Fruit fly (Drosophila melanogaster) whole organism, embryonic: ENCODE results near the gene RacGAP84C.

Experiments used
- Atf-2 ChIP-seq: fragments of 200-800 bp; sonication (Bioruptor generic); optimal IDR thresholded peaks from 2 replicates; lab custom pipeline; 2016; ENCODE audit warnings: missing biosample characterization, missing genetic modification characterization
- Atf6 ChIP-seq: fragments of 200-800 bp; sonication (Bioruptor generic); IDR thresholded peaks from 2 replicates; pipeline ENCODE4 v1.3.6; 2022; ENCODE audit warnings: missing biosample characterization, missing genetic modification characterization
- Awh ChIP-seq: fragments of 200-800 bp; sonication (Bioruptor generic); IDR thresholded peaks from 2 replicates; pipeline ENCODE4, ENCODE4 v1.3.6; 2022; ENCODE audit warnings: missing biosample characterization, missing genetic modification characterization
- CG11085 ChIP-seq: fragments of 200-800 bp; sonication (Bioruptor generic); IDR thresholded peaks from 2 replicates; pipeline ENCODE4 v1.3.6; 2022; ENCODE audit warnings: missing biosample characterization, missing genetic modification characterization
- CG11093 ChIP-seq: fragments of 200-800 bp; sonication (Bioruptor generic); IDR thresholded peaks from 3 replicates; pipeline ENCODE4 v1.3.6; 2022; ENCODE audit warnings: missing biosample characterization, missing genetic modification characterization
- CG11504 ChIP-seq: fragments of 200-800 bp; sonication (Bioruptor generic); optimal IDR thresholded peaks from 3 replicates; lab custom pipeline; 2019; ENCODE audit warnings: missing biosample characterization, mild to moderate bottlenecking, missing genetic modification characterization, moderate library complexity
- CG12071 ChIP-seq: fragments of 200-800 bp; sonication (Bioruptor generic); optimal IDR thresholded peaks from 3 replicates; lab custom pipeline; 2018; ENCODE audit warnings: missing biosample characterization, mild to moderate bottlenecking, missing genetic modification characterization
- CG12155 ChIP-seq: fragments of 200-800 bp; sonication (Bioruptor generic); optimal IDR thresholded peaks from 3 replicates; lab custom pipeline; 2016; ENCODE audit warnings: missing biosample characterization, missing genetic modification characterization
- CG12659 ChIP-seq: fragments of 200-800 bp; sonication (Bioruptor generic); optimal IDR thresholded peaks from 3 replicates; lab custom pipeline; 2017; ENCODE audit warnings: mild to moderate bottlenecking, missing biosample characterization, missing genetic modification reagents, missing genetic modification characterization
- CG13894 ChIP-seq: fragments of 200-800 bp; sonication (Bioruptor generic); optimal IDR thresholded peaks from 3 replicates; lab custom pipeline; 2018; ENCODE audit warnings: missing biosample characterization, mild to moderate bottlenecking, missing genetic modification characterization, moderate library complexity
- CG14441 ChIP-seq: fragments of 200-800 bp; sonication (Bioruptor generic); IDR thresholded peaks from 2 replicates; pipeline ENCODE4 v1.3.6; 2022; ENCODE audit warnings: missing biosample characterization, missing genetic modification characterization
- CG16779 ChIP-seq: fragments of 200-800 bp; sonication (Bioruptor generic); IDR thresholded peaks from 2 replicates; pipeline ENCODE4 v1.3.6; 2022; ENCODE audit warnings: missing biosample characterization, missing genetic modification characterization
- CG16813 ChIP-seq: fragments of 200-800 bp; sonication (Bioruptor generic); IDR thresholded peaks from 3 replicates; pipeline ENCODE4 v1.3.6; 2022; ENCODE audit warnings: missing biosample characterization, missing genetic modification characterization; ENCODE audit not compliant: partially characterized antibody
- CG17568 ChIP-seq: fragments of 200-800 bp; sonication (Bioruptor generic); optimal IDR thresholded peaks from 2 replicates; lab custom pipeline; 2018; ENCODE audit warnings: missing biosample characterization, mild to moderate bottlenecking, missing genetic modification characterization, moderate library complexity
- CG18599 ChIP-seq: fragments of 200-800 bp; sonication (Bioruptor generic); optimal IDR thresholded peaks from 3 replicates; lab custom pipeline; 2017; ENCODE audit warnings: missing biosample characterization, missing genetic modification characterization, mild to moderate bottlenecking, moderate library complexity, missing genetic modification reagents
- CG2129 ChIP-seq: fragments of 200-800 bp; sonication (Bioruptor generic); IDR thresholded peaks from 2 replicates; pipeline ENCODE4 v1.3.6; 2022; ENCODE audit warnings: missing biosample characterization, missing genetic modification characterization; ENCODE audit not compliant: partially characterized antibody
- CG3407 ChIP-seq: fragments of 200-800 bp; sonication (Bioruptor generic); optimal IDR thresholded peaks from 2 replicates; lab custom pipeline; 2018; ENCODE audit warnings: missing biosample characterization, mild to moderate bottlenecking, missing genetic modification characterization
- CG4404 ChIP-seq: fragments of 200-800 bp; sonication (Bioruptor generic); IDR thresholded peaks from 2 replicates; pipeline ENCODE4 v1.3.6; 2022; ENCODE audit warnings: missing biosample characterization, missing genetic modification characterization
- CG6654 ChIP-seq: fragments of 200-800 bp; sonication (Bioruptor generic); optimal IDR thresholded peaks from 2 replicates; lab custom pipeline; 2017; ENCODE audit warnings: missing biosample characterization, mild to moderate bottlenecking, missing genetic modification characterization
- CG6813 ChIP-seq: fragments of 200-800 bp; sonication (Bioruptor generic); optimal IDR thresholded peaks from 2 replicates; lab custom pipeline; 2017; ENCODE audit warnings: missing biosample characterization, missing genetic modification characterization, mild to moderate bottlenecking, moderate library complexity, missing genetic modification reagents
- CG8359 ChIP-seq: fragments of 200-800 bp; sonication (Bioruptor generic); optimal IDR thresholded peaks from 2 replicates; lab custom pipeline; 2017; ENCODE audit warnings: missing biosample characterization, mild to moderate bottlenecking, missing genetic modification characterization, borderline replicate concordance
- Eip74EF ChIP-seq, 2 experiments: fragments of 200-800 bp in 1 of 2; fragments of >200 bp in 1 of 2; sonication (Bioruptor generic) in 1 of 2; optimal IDR thresholded peaks; 2 replicates each; lab custom pipeline; 2017 to 2019; ENCODE audit warnings: missing biosample characterization in 2 of 2, missing genetic modification characterization in 2 of 2, mild to moderate bottlenecking in 1 of 2, moderate library complexity in 1 of 2
- Gug ChIP-seq: fragments of 200-800 bp; sonication (Bioruptor generic); IDR thresholded peaks from 4 replicates; pipeline ENCODE4 v1.3.6; 2022; ENCODE audit warnings: missing biosample characterization, missing genetic modification characterization
- HHEX ChIP-seq: fragments of 200-800 bp; sonication (Bioruptor generic); optimal IDR thresholded peaks from 3 replicates; lab custom pipeline; 2017; ENCODE audit warnings: missing biosample characterization, mild to moderate bottlenecking, missing genetic modification characterization, missing genetic modification reagents
- Hey ChIP-seq: fragments of 200-800 bp; sonication (Bioruptor generic); optimal IDR thresholded peaks from 3 replicates; lab custom pipeline; 2018; ENCODE audit warnings: missing biosample characterization, mild to moderate bottlenecking, missing genetic modification characterization
- Hr39 ChIP-seq: fragments of >200 bp; optimal IDR thresholded peaks from 2 replicates; lab custom pipeline; 2017
- MTF-1 ChIP-seq: fragments of 200-800 bp; sonication (Bioruptor generic); optimal IDR thresholded peaks from 2 replicates; lab custom pipeline; 2018; ENCODE audit warnings: missing biosample characterization, mild to moderate bottlenecking, missing genetic modification characterization, borderline replicate concordance
- Max ChIP-seq: fragments of 200-800 bp; sonication (Bioruptor generic); optimal IDR thresholded peaks from 2 replicates; lab custom pipeline; 2016; ENCODE audit warnings: missing biosample characterization, mild to moderate bottlenecking, missing genetic modification characterization
- Meics ChIP-seq: fragments of 200-800 bp; sonication (Bioruptor generic); optimal IDR thresholded peaks from 2 replicates; lab custom pipeline; 2017; ENCODE audit warnings: missing biosample characterization, mild to moderate bottlenecking, missing genetic modification characterization
- Optix ChIP-seq: fragments of 200-800 bp; sonication (Bioruptor generic); IDR thresholded peaks from 3 replicates; pipeline ENCODE4 v1.3.6; 2022; ENCODE audit warnings: missing biosample characterization, missing genetic modification characterization
- Sry-β ChIP-seq: fragments of 200-800 bp; sonication (Bioruptor generic); optimal IDR thresholded peaks from 2 replicates; lab custom pipeline; 2018; ENCODE audit warnings: missing biosample characterization, mild to moderate bottlenecking, missing genetic modification characterization, moderate library complexity
- Sry-δ ChIP-seq: fragments of 200-800 bp; sonication (Bioruptor generic); optimal IDR thresholded peaks from 2 replicates; lab custom pipeline; 2016; ENCODE audit warnings: missing biosample characterization, missing genetic modification characterization
- al ChIP-seq: fragments of 200-800 bp; sonication (Bioruptor generic); IDR thresholded peaks from 2 replicates; pipeline ENCODE4 v1.3.6; 2022; ENCODE audit warnings: missing biosample characterization, missing genetic modification characterization
- aop ChIP-seq: fragments of 200-800 bp; sonication (Bioruptor generic); IDR thresholded peaks from 2 replicates; pipeline ENCODE4 v1.3.6; 2022; ENCODE audit warnings: missing biosample characterization, missing genetic modification characterization
- btn ChIP-seq: fragments of 200-800 bp; sonication (Bioruptor generic); optimal IDR thresholded peaks from 2 replicates; lab custom pipeline; 2016; ENCODE audit warnings: missing biosample characterization, missing genetic modification characterization
- fu2 ChIP-seq: fragments of 200-800 bp; sonication (Bioruptor generic); optimal IDR thresholded peaks from 2 replicates; lab custom pipeline; 2016; ENCODE audit warnings: missing biosample characterization, missing genetic modification characterization
- h ChIP-seq: fragments of >200 bp; optimal IDR thresholded peaks from 2 replicates; lab custom pipeline; 2017
- lbe ChIP-seq: fragments of 200-800 bp; sonication (Bioruptor generic); optimal IDR thresholded peaks from 2 replicates; lab custom pipeline; 2016; ENCODE audit warnings: missing biosample characterization, mild to moderate bottlenecking, missing genetic modification characterization
- lola ChIP-seq, 3 experiments: fragments of >200 bp in 2 of 3; fragments of 200-800 bp in 1 of 3; sonication (Bioruptor generic) in 1 of 3; optimal IDR thresholded peaks; 2 replicates each; lab custom pipeline; 2017 to 2019; ENCODE audit warnings: missing biosample characterization in 3 of 3, missing genetic modification characterization in 3 of 3, mild to moderate bottlenecking in 1 of 3, moderate library complexity in 1 of 3
- mld ChIP-seq: fragments of 200-800 bp; sonication (Bioruptor generic); IDR thresholded peaks from 3 replicates; pipeline ENCODE4 v1.3.6; 2022; ENCODE audit warnings: missing biosample characterization, missing genetic modification characterization; ENCODE audit not compliant: partially characterized antibody
- nom ChIP-seq: fragments of 200-800 bp; sonication (Bioruptor generic); optimal IDR thresholded peaks from 2 replicates; lab custom pipeline; 2017; ENCODE audit warnings: missing biosample characterization, missing genetic modification characterization, mild to moderate bottlenecking, moderate library complexity, missing genetic modification reagents
- prd ChIP-seq, 3 experiments: fragments of >200 bp in 2 of 3; fragments of 200-800 bp in 1 of 3; sonication (Bioruptor generic) in 1 of 3; optimal IDR thresholded peaks in 2 of 3; IDR thresholded peaks in 1 of 3; 2 replicates in 2 of 3; 3 replicates in 1 of 3; pipeline versions ENCODE4 v1.3.6 to Lab custom; 2017 to 2022; ENCODE audit warnings: missing biosample characterization in 1 of 3, missing genetic modification characterization in 1 of 3
- sisA ChIP-seq: fragments of 200-800 bp; sonication (Bioruptor generic); IDR thresholded peaks from 2 replicates; pipeline ENCODE4 v1.3.6; 2022; ENCODE audit warnings: missing biosample characterization, missing genetic modification characterization
- so ChIP-seq: fragments of 200-800 bp; sonication (Bioruptor generic); IDR thresholded peaks from 3 replicates; pipeline ENCODE4 v1.3.6; 2022; ENCODE audit warnings: missing biosample characterization, missing genetic modification characterization
- ssp ChIP-seq: fragments of 200-800 bp; sonication (Bioruptor generic); IDR thresholded peaks from 2 replicates; pipeline ENCODE4 v1.3.6; 2022; ENCODE audit warnings: missing biosample characterization, missing genetic modification characterization
- tap ChIP-seq: fragments of 200-800 bp; optimal IDR thresholded peaks from 3 replicates; lab custom pipeline; 2019; ENCODE audit warnings: missing biosample characterization, mild to moderate bottlenecking, missing genetic modification characterization, moderate library complexity
- tgo ChIP-seq: fragments of 200-800 bp; sonication (Bioruptor generic); IDR thresholded peaks from 3 replicates; pipeline ENCODE4 v1.3.6; 2022; ENCODE audit warnings: missing biosample characterization, missing genetic modification characterization
- tna ChIP-seq: fragments of 200-800 bp; sonication (Bioruptor generic); IDR thresholded peaks from 2 replicates; pipeline ENCODE4 v1.3.6; 2022; ENCODE audit warnings: missing biosample characterization, missing genetic modification characterization; ENCODE audit not compliant: partially characterized antibody
- vvl ChIP-seq: fragments of 200-800 bp; sonication (Bioruptor generic); IDR thresholded peaks from 2 replicates; pipeline ENCODE4 v1.3.6; 2022; ENCODE audit warnings: missing biosample characterization, missing genetic modification characterization
- wek ChIP-seq: fragments of 200-800 bp; sonication (Bioruptor generic); optimal IDR thresholded peaks from 3 replicates; lab custom pipeline; 2018; ENCODE audit warnings: missing biosample characterization, mild to moderate bottlenecking, missing genetic modification characterization, moderate library complexity

Gene RacGAP84C

DNA sequence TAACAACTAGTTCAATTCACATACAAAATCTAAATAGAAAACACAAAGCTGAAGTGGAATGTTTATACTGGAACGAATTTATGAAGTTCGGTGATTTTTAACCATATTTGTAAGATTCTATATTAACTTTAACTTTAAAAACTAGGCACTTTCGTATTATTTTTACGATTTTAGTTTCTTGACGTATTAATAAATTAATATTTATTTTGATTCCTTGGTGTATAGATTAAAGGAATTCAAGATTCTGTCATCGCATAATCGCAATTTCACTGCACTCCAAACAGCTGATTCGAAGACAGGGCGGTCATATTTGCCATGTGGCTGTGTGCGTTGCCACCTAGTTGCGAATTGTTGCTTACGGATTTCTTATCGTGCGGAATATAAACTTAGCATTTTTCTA is 36.3 kb upstream of the RacGAP84C start, which contains the start of the genes CG1227 and Dtwd2 (continued):
- TF ChIP-seq Max (peak; percentile 88), CG13894 (tag; lab: Kevin White, UChicago) (no peak), tgo (GFP tag; lab: Robert Waterston, UW) (peak; percentile 93), CG16813 (GFP tag; lab: Robert Waterston, UW) (no peak), al (peak; percentile 88), h (lab: Kevin White, UChicago) (no peak), ssp (GFP tag; lab: Robert Waterston, UW) (peak; percentile 57), CG8359 (GFP tag; lab: Kevin White, UChicago) (peak; percentile 50), CG3407 (peak; percentile 78), Sry-δ (no peak), sisA (GFP tag; lab: Robert Waterston, UW) (peak; percentile 33; the same call in 1 of the 2 replicates), Optix (GFP tag; lab: Robert Waterston, UW) (no peak), lola (GFP tag; optimal IDR thresholded peaks at IDR 0.05; lab: Kevin White, UChicago) (peak in 1 of 3 experiments; percentile 88), fu2 (peak; percentile 6), CG14441 (GFP tag; lab: Robert Waterston, UW) (peak; percentile 84), CG18599 (GFP tag; lab: Kevin White, UChicago) (peak; percentile 93), Eip74EF (GFP tag; optimal IDR thresholded peaks at IDR 0.05; lab: Kevin White, UChicago) (peak in 1 of 2 experiments; percentile 94), btn (GFP tag; lab: Kevin White, UChicago) (no peak), Meics (GFP tag; lab: Kevin White, UChicago) (peak; percentile 94), CG12155 (GFP tag; lab: Kevin White, UChicago) (no peak), nom (GFP tag; lab: Kevin White, UChicago) (no peak), MTF-1 (GFP tag; lab: Kevin White, UChicago) (peak; percentile 76), Awh (GFP tag; lab: Robert Waterston, UW) (peak; percentile 95), CG11085 (peak; percentile 46; the same call in 1 of the 2 replicates), tna (GFP tag; lab: Robert Waterston, UW) (no peak), Sry-β (no peak), lbe (GFP tag; lab: Kevin White, UChicago) (no peak), Atf-2 (GFP tag; lab: Kevin White, UChicago) (peak; percentile 45), wek (GFP tag; lab: Kevin White, UChicago) (no peak), CG6654 (GFP tag; lab: Kevin White, UChicago) (peak; percentile 33), CG6813 (GFP tag; lab: Kevin White, UChicago) (peak; percentile 81), CG16779 (GFP tag; lab: Robert Waterston, UW) (peak; percentile 51; the same call in 1 of the 2 replicates), so (GFP tag; lab: Robert Waterston, UW) (peak; percentile 95), Hr39 (no peak), CG11093 (GFP tag; lab: Robert Waterston, UW) (no peak), CG17568 (GFP tag; lab: Kevin White, UChicago) (no peak), Gug (GFP tag; lab: Robert Waterston, UW) (no peak), prd (optimal IDR thresholded peaks at IDR 0.05; lab: Kevin White, UChicago) (no peak), prd (GFP tag; IDR thresholded peaks at IDR 0.05; lab: Robert Waterston, UW) (peak; percentile 81), CG12071 (no peak), CG2129 (GFP tag; lab: Robert Waterston, UW) (no peak), HHEX (GFP tag; lab: Kevin White, UChicago) (peak; percentile 79), mld (no peak), Hey (peak; percentile 56), aop (GFP tag; lab: Robert Waterston, UW) (no peak), CG11504 (tag; lab: Kevin White, UChicago) (peak; percentile 91), CG12659 (GFP tag; lab: Kevin White, UChicago) (peak; percentile 94), Atf6 (GFP tag; lab: Robert Waterston, UW) (peak; percentile 93), tap (tag; lab: Kevin White, UChicago) (peak; percentile 94), vvl (GFP tag; lab: Robert Waterston, UW) (no peak; the same call in 1 of the 2 replicates), CG4404 (GFP tag; lab: Robert Waterston, UW) (no peak)
